Worm (Caenorhabditis elegans): ENCODE results near the gene nhr-67.

DNA sequence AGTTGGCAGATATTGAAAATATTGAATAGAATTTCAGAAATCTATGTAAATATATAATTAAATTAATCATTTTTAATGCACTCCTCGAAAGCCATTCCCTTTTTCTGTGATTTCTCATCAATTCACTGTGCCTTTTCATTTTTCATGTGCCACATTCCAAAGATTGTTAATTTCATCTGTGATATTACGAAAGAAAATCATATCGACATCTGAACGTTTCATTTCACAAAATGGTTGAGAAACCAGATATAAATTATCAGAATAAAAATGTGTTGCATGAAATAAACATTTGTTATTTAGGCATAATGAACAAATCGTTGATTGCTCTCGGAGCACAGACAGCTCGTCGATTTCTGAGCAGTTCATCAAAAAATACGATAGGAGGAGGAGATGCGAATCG lies 14.4 kb downstream of the nhr-67 start, which contains the start of gene nuaf-3:
- TF ChIP-seq mdt-29 (GFP tag; IDR thresholded peaks at IDR 0.05) (no peak), unc-39 (tag; optimal IDR thresholded peaks at IDR 0.05) (no peak), pha-4 (GFP tag; IDR thresholded peaks at IDR 0.05) (no peak), pha-4 (tag; optimal IDR thresholded peaks at IDR 0.05) (no peak), nhr-76 (tag; optimal IDR thresholded peaks at IDR 0.05) (no peak), nhr-28 (tag; optimal IDR thresholded peaks at IDR 0.05) (no peak), hlh-11 (tag; optimal IDR thresholded peaks at IDR 0.05) (no peak), skn-1 (tag; optimal IDR thresholded peaks at IDR 0.05) (no peak), pqm-1 (tag; optimal IDR thresholded peaks at IDR 0.05) (no peak), ama-1 (optimal IDR thresholded peaks at IDR 0.05) (peak; percentile 44), hif-1 (tag; optimal IDR thresholded peaks at IDR 0.05) (no peak), snpc-4 (tag; optimal IDR thresholded peaks at IDR 0.05) (no peak), nhr-77 (tag; optimal IDR thresholded peaks at IDR 0.05) (no peak)
